Fruit fly (Drosophila melanogaster) whole organism, embryonic: Measurements from ENCODE around the gene CG14667.

Experiments
- Abd-B ChIP-seq: fragments of 200-800 bp; sonication (Bioruptor generic); optimal IDR thresholded peaks from 2 replicates; lab custom pipeline; 2018; ENCODE audit warnings: missing biosample characterization, mild to moderate bottlenecking, missing genetic modification characterization, moderate library complexity
- Antp ChIP-seq: fragments of 200-800 bp; sonication (Bioruptor generic); optimal IDR thresholded peaks from 3 replicates; lab custom pipeline; 2016; ENCODE audit warnings: missing biosample characterization, missing genetic modification characterization
- CG10274 ChIP-seq: fragments of 200-800 bp; sonication (Bioruptor generic); optimal IDR thresholded peaks from 3 replicates; lab custom pipeline; 2017; ENCODE audit warnings: missing biosample characterization, mild to moderate bottlenecking, missing genetic modification characterization
- CG10431 ChIP-seq: fragments of 200-800 bp; sonication (Bioruptor generic); optimal IDR thresholded peaks from 3 replicates; lab custom pipeline; 2018; ENCODE audit warnings: missing biosample characterization, mild to moderate bottlenecking, missing genetic modification characterization
- CG10959 ChIP-seq: fragments of 200-800 bp; sonication (Bioruptor generic); IDR thresholded peaks from 2 replicates; pipeline ENCODE4 v1.3.6; 2022; ENCODE audit warnings: missing biosample characterization, missing genetic modification characterization
- CG11093 ChIP-seq: fragments of 200-800 bp; sonication (Bioruptor generic); IDR thresholded peaks from 3 replicates; pipeline ENCODE4 v1.3.6; 2022; ENCODE audit warnings: missing biosample characterization, missing genetic modification characterization
- CG11695 ChIP-seq: fragments of 200-800 bp; sonication (Bioruptor generic); IDR thresholded peaks from 3 replicates; pipeline ENCODE4 v1.3.6; 2022; ENCODE audit warnings: missing biosample characterization, missing genetic modification characterization
- CG17568 ChIP-seq: fragments of 200-800 bp; sonication (Bioruptor generic); optimal IDR thresholded peaks from 2 replicates; lab custom pipeline; 2018; ENCODE audit warnings: missing biosample characterization, mild to moderate bottlenecking, missing genetic modification characterization, moderate library complexity
- CG18619 ChIP-seq: fragments of 200-800 bp; sonication (Bioruptor generic); optimal IDR thresholded peaks from 3 replicates; lab custom pipeline; 2017; ENCODE audit warnings: missing biosample characterization, mild to moderate bottlenecking, missing genetic modification characterization
- CG2712 ChIP-seq: fragments of 200-800 bp; optimal IDR thresholded peaks from 3 replicates; lab custom pipeline; 2019; ENCODE audit warnings: missing biosample characterization, mild to moderate bottlenecking, missing genetic modification characterization, moderate library complexity
- CG31388 ChIP-seq: fragments of 200-800 bp; sonication (Bioruptor generic); optimal IDR thresholded peaks from 2 replicates; lab custom pipeline; 2016; ENCODE audit warnings: missing biosample characterization, missing genetic modification characterization
- CG33557 ChIP-seq: fragments of 200-800 bp; sonication (Bioruptor generic); optimal IDR thresholded peaks from 2 replicates; lab custom pipeline; 2019; ENCODE audit warnings: missing biosample characterization, mild to moderate bottlenecking, missing genetic modification characterization, moderate library complexity
- CG3995 ChIP-seq: fragments of 200-800 bp; sonication (Bioruptor generic); optimal IDR thresholded peaks from 3 replicates; lab custom pipeline; 2016; ENCODE audit warnings: missing biosample characterization, missing genetic modification characterization
- CG4820 ChIP-seq: fragments of 200-800 bp; sonication (Bioruptor generic); optimal IDR thresholded peaks from 3 replicates; lab custom pipeline; 2016; ENCODE audit warnings: missing biosample characterization, missing genetic modification characterization
- CG6654 ChIP-seq: fragments of 200-800 bp; sonication (Bioruptor generic); optimal IDR thresholded peaks from 2 replicates; lab custom pipeline; 2017; ENCODE audit warnings: missing biosample characterization, mild to moderate bottlenecking, missing genetic modification characterization
- CG6683 ChIP-seq: fragments of 200-800 bp; sonication (Bioruptor generic); optimal IDR thresholded peaks from 2 replicates; lab custom pipeline; 2017; ENCODE audit warnings: missing biosample characterization, mild to moderate bottlenecking, missing genetic modification characterization, missing genetic modification reagents
- CG8281 ChIP-seq: fragments of 200-800 bp; sonication (Bioruptor generic); optimal IDR thresholded peaks from 2 replicates; lab custom pipeline; 2018; ENCODE audit warnings: missing biosample characterization, mild to moderate bottlenecking, missing genetic modification characterization, moderate library complexity
- Gsc ChIP-seq: fragments of 200-800 bp; sonication (Bioruptor generic); IDR thresholded peaks from 2 replicates; pipeline ENCODE4 v1.3.6; 2022; ENCODE audit warnings: missing biosample characterization, missing genetic modification characterization
- Hey ChIP-seq: fragments of 200-800 bp; sonication (Bioruptor generic); optimal IDR thresholded peaks from 3 replicates; lab custom pipeline; 2018; ENCODE audit warnings: missing biosample characterization, mild to moderate bottlenecking, missing genetic modification characterization
- Mrtf ChIP-seq: fragments of 200-800 bp; sonication (Bioruptor generic); IDR thresholded peaks from 3 replicates; pipeline ENCODE4 v1.3.6; 2022; ENCODE audit warnings: missing biosample characterization, missing genetic modification characterization
- NC2α ChIP-seq: fragments of 200-800 bp; sonication (Bioruptor generic); optimal IDR thresholded peaks from 2 replicates; lab custom pipeline; 2016; ENCODE audit warnings: missing biosample characterization, missing genetic modification characterization
- Nf-YA ChIP-seq: fragments of 200-800 bp; sonication (Bioruptor generic); IDR thresholded peaks from 2 replicates; pipeline ENCODE4 v1.3.6; 2022; ENCODE audit warnings: missing biosample characterization, missing genetic modification characterization
- Nf-YC ChIP-seq: fragments of 200-800 bp; optimal IDR thresholded peaks from 3 replicates; lab custom pipeline; 2019; ENCODE audit warnings: missing biosample characterization, mild to moderate bottlenecking, missing genetic modification characterization, moderate library complexity
- Ptx1 ChIP-seq: fragments of 200-800 bp; sonication (Bioruptor generic); IDR thresholded peaks from 2 replicates; pipeline ENCODE4 v1.3.6; 2022; ENCODE audit warnings: missing biosample characterization, missing genetic modification characterization
- Sox102F ChIP-seq: fragments of 200-800 bp; sonication (Bioruptor generic); optimal IDR thresholded peaks from 2 replicates; lab custom pipeline; 2018; ENCODE audit warnings: missing biosample characterization, mild to moderate bottlenecking, missing genetic modification characterization, moderate library complexity
- az2 ChIP-seq: fragments of 200-800 bp; sonication (Bioruptor generic); optimal IDR thresholded peaks from 3 replicates; lab custom pipeline; 2016; ENCODE audit warnings: missing biosample characterization, missing genetic modification characterization
- bbx ChIP-seq: fragments of 200-800 bp; sonication (Bioruptor generic); IDR thresholded peaks from 2 replicates; pipeline ENCODE4 v1.3.6; 2022; ENCODE audit warnings: missing biosample characterization, missing genetic modification characterization; ENCODE audit not compliant: partially characterized antibody
- bigmax ChIP-seq: fragments of 200-800 bp; sonication (Bioruptor generic); optimal IDR thresholded peaks from 2 replicates; lab custom pipeline; 2018; ENCODE audit warnings: missing biosample characterization, mild to moderate bottlenecking, missing genetic modification characterization
- bowl ChIP-seq: fragments of 200-800 bp; sonication (Bioruptor generic); IDR thresholded peaks from 2 replicates; pipeline ENCODE4 v1.3.6; 2022; ENCODE audit warnings: missing biosample characterization, missing genetic modification characterization
- bsh ChIP-seq, 2 experiments: fragments of 200-800 bp; sonication (Bioruptor generic); optimal IDR thresholded peaks; 2 replicates each; lab custom pipeline; 2017 to 2018; ENCODE audit warnings: mild to moderate bottlenecking in 2 of 2, missing biosample characterization in 2 of 2, missing genetic modification characterization in 2 of 2, moderate library complexity in 1 of 2
- btn ChIP-seq: fragments of 200-800 bp; sonication (Bioruptor generic); optimal IDR thresholded peaks from 2 replicates; lab custom pipeline; 2016; ENCODE audit warnings: missing biosample characterization, missing genetic modification characterization
- chif ChIP-seq, 2 experiments: fragments of 200-800 bp; sonication (Bioruptor generic); optimal IDR thresholded peaks; 3 replicates each; lab custom pipeline; 2016; ENCODE audit warnings: missing biosample characterization in 2 of 2, missing genetic modification characterization in 2 of 2
- croc ChIP-seq: fragments of 200-800 bp; sonication (Bioruptor generic); conservative IDR thresholded peaks from 3 replicates; pipeline ENCODE4 v1.3.6; 2022; ENCODE audit warnings: missing biosample characterization, missing genetic modification characterization
- danr ChIP-seq: fragments of 200-800 bp; sonication (Bioruptor generic); IDR thresholded peaks from 2 replicates; pipeline ENCODE4 v1.3.6; 2022; ENCODE audit warnings: missing biosample characterization, missing genetic modification characterization
- exex ChIP-seq: fragments of 200-800 bp; sonication (Bioruptor generic); optimal IDR thresholded peaks from 4 replicates; lab custom pipeline; 2018; ENCODE audit warnings: missing biosample characterization, mild to moderate bottlenecking, missing genetic modification characterization, moderate library complexity
- her ChIP-seq: fragments of 200-800 bp; sonication (Bioruptor generic); optimal IDR thresholded peaks from 2 replicates; lab custom pipeline; 2016; ENCODE audit warnings: missing biosample characterization, missing genetic modification characterization
- hkb ChIP-seq, 2 experiments: fragments of 200-800 bp in 1 of 2; fragments of >200 bp in 1 of 2; sonication (Bioruptor generic) in 1 of 2; IDR thresholded peaks in 1 of 2; optimal IDR thresholded peaks in 1 of 2; 2 replicates each; pipeline versions ENCODE4 v1.3.6 to Lab custom; 2017 to 2022; ENCODE audit warnings: missing biosample characterization in 1 of 2, missing genetic modification characterization in 1 of 2
- kah ChIP-seq: fragments of 200-800 bp; sonication (Bioruptor generic); optimal IDR thresholded peaks from 2 replicates; lab custom pipeline; 2018; ENCODE audit warnings: missing biosample characterization, mild to moderate bottlenecking, missing genetic modification characterization
- ken ChIP-seq: fragments of 200-800 bp; sonication (Bioruptor generic); IDR thresholded peaks from 3 replicates; pipeline ENCODE4 v1.3.6; 2022; ENCODE audit warnings: missing biosample characterization, missing genetic modification characterization
- luna ChIP-seq: fragments of 200-800 bp; sonication (Bioruptor generic); optimal IDR thresholded peaks from 2 replicates; lab custom pipeline; 2016; ENCODE audit warnings: missing biosample characterization, missing genetic modification characterization
- maf-S ChIP-seq: fragments of 200-800 bp; sonication (Bioruptor generic); optimal IDR thresholded peaks from 2 replicates; lab custom pipeline; 2016; ENCODE audit warnings: missing biosample characterization, missing genetic modification characterization
- nerfin-1 ChIP-seq: fragments of 200-800 bp; sonication (Bioruptor generic); optimal IDR thresholded peaks from 3 replicates; lab custom pipeline; 2019; ENCODE audit warnings: missing biosample characterization, mild to moderate bottlenecking, missing genetic modification characterization, moderate library complexity
- pb ChIP-seq: fragments of 200-800 bp; sonication (Bioruptor generic); optimal IDR thresholded peaks from 3 replicates; lab custom pipeline; 2016; ENCODE audit warnings: missing biosample characterization, missing genetic modification characterization
- peb ChIP-seq: fragments of 200-800 bp; sonication (Bioruptor generic); IDR thresholded peaks from 2 replicates; pipeline ENCODE4 v1.3.6; 2022; ENCODE audit warnings: missing biosample characterization, missing genetic modification characterization
- pzg ChIP-seq: fragments of 200-800 bp; sonication (Bioruptor generic); optimal IDR thresholded peaks from 3 replicates; lab custom pipeline; 2018; ENCODE audit warnings: missing biosample characterization, mild to moderate bottlenecking, missing genetic modification characterization, moderate library complexity
- sd ChIP-seq: fragments of 200-800 bp; sonication (Bioruptor generic); optimal IDR thresholded peaks from 3 replicates; lab custom pipeline; 2018; ENCODE audit warnings: missing biosample characterization, mild to moderate bottlenecking, missing genetic modification characterization, moderate library complexity
- sens ChIP-seq: fragments of 200-800 bp; sonication (Bioruptor generic); peaks from one replicate; lab custom pipeline; 2016; ENCODE audit warnings: missing biosample characterization, missing genetic modification characterization
- shn ChIP-seq: fragments of 200-800 bp; sonication (Bioruptor generic); optimal IDR thresholded peaks from 3 replicates; lab custom pipeline; 2016; ENCODE audit warnings: missing biosample characterization, missing genetic modification characterization
- slou ChIP-seq: fragments of 200-800 bp; sonication (Bioruptor generic); optimal IDR thresholded peaks from 3 replicates; lab custom pipeline; 2016; ENCODE audit warnings: missing biosample characterization, missing genetic modification characterization
- tup ChIP-seq: fragments of 200-800 bp; sonication (Bioruptor generic); optimal IDR thresholded peaks from 2 replicates; lab custom pipeline; 2016; ENCODE audit warnings: missing biosample characterization, mild to moderate bottlenecking, missing genetic modification characterization, moderate library complexity

Gene CG14667

DNA sequence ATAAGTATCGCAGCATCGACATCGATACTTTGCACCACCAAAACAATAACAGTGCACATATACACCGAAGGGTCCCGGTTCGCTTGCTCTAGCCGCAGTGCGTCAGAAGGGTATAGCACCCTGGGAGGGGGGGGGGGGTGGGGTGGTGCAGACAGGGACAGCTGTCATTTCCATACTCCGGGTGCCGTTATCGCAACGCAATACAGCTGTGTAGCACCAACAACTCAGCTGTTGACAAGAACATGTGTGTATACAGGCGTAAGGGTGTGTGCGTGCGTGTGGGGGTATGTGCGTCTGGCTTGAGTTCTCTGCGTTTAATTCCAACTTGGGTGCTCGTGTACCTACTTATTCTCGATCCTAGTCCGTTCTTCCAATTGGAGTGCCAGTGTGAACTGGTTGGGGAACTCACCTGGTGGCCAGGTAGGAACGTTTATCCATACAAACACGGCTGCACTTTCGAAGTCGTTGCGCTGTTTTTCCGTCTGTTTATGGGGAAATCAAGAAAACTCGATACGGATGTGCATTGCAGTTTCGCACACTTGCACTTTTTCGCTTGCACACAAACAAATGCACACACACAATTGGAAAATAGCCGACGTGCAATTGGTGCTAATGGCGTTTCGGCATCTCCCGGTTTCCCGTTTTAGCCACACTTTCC is 7.2 kb upstream of the CG14667 start:
- TF ChIP-seq maf-S (GFP tag; lab: Kevin White, UChicago) = no peak
- TF ChIP-seq pzg = peak; percentile 3
- no peak for TF ChIP-seq CG8281 (tag; lab: Kevin White, UChicago)
- TF ChIP-seq kah (GFP tag; lab: Kevin White, UChicago) = no peak
- TF ChIP-seq nerfin-1 (tag; lab: Kevin White, UChicago) = peak; percentile 98
- no peak for TF ChIP-seq CG4820 (GFP tag; lab: Kevin White, UChicago)
- no peak for TF ChIP-seq bigmax (GFP tag; lab: Kevin White, UChicago)
- no peak for TF ChIP-seq her (GFP tag; lab: Kevin White, UChicago)
- no peak for TF ChIP-seq CG31388 (GFP tag; lab: Kevin White, UChicago)
- no peak for TF ChIP-seq danr (GFP tag; lab: Robert Waterston, UW)
- no peak for TF ChIP-seq NC2α
- TF ChIP-seq Nf-YC (tag; lab: Kevin White, UChicago) = no peak
- no peak for TF ChIP-seq hkb (optimal IDR thresholded peaks at IDR 0.05; lab: Kevin White, UChicago)
- no peak for TF ChIP-seq hkb (GFP tag; IDR thresholded peaks at IDR 0.05; lab: Robert Waterston, UW)
- TF ChIP-seq ken (GFP tag; lab: Robert Waterston, UW) = 0 out of 3 replicates have a peak, but pooled peaks have one; percentile 35
- no peak for TF ChIP-seq CG18619 (GFP tag; lab: Kevin White, UChicago)
- no peak for TF ChIP-seq CG17568
- TF ChIP-seq Hey (tag; lab: Kevin White, UChicago) = peak; percentile 55
- TF ChIP-seq sens (GFP tag; lab: Kevin White, UChicago) = no peak
- TF ChIP-seq Ptx1 = no peak
- no peak for TF ChIP-seq slou (GFP tag; lab: Kevin White, UChicago)
- TF ChIP-seq luna = no peak
- peak; percentile 21 for TF ChIP-seq exex (tag; lab: Kevin White, UChicago)
- TF ChIP-seq CG11093 (GFP tag; lab: Robert Waterston, UW) = no peak
- TF ChIP-seq Antp (GFP tag; lab: Kevin White, UChicago) = no peak
- no peak for TF ChIP-seq croc
- no peak; the same call in 1 of the 2 replicates for TF ChIP-seq Nf-YA (GFP tag; lab: Robert Waterston, UW)
- TF ChIP-seq CG10431 = peak; percentile 8
- TF ChIP-seq CG10959 (GFP tag; lab: Robert Waterston, UW) = no peak
- no peak for TF ChIP-seq Abd-B
- TF ChIP-seq btn (GFP tag; lab: Kevin White, UChicago) = no peak
- TF ChIP-seq sd (tag; lab: Kevin White, UChicago) = peak; percentile 53
- TF ChIP-seq az2 = no peak
- peak; percentile 44; the same call in 1 of the 2 replicates for TF ChIP-seq bbx (GFP tag; lab: Robert Waterston, UW)
- no peak for TF ChIP-seq CG2712 (tag; lab: Kevin White, UChicago)
- no peak for TF ChIP-seq bowl (GFP tag; lab: Robert Waterston, UW)
- TF ChIP-seq CG10274 (GFP tag; lab: Kevin White, UChicago) = no peak
- no peak for TF ChIP-seq Mrtf
- no peak for TF ChIP-seq Sox102F (GFP tag; lab: Kevin White, UChicago)
- no peak for TF ChIP-seq CG6683 (GFP tag; lab: Kevin White, UChicago)
- TF ChIP-seq CG33557 (GFP tag; lab: Kevin White, UChicago) = no peak
- no peak for TF ChIP-seq shn (GFP tag; lab: Kevin White, UChicago)
- TF ChIP-seq chif (GFP tag; optimal IDR thresholded peaks at IDR 0.05; lab: Kevin White, UChicago) = no peak
- no peak for TF ChIP-seq CG11695 (GFP tag; lab: Robert Waterston, UW)
- TF ChIP-seq tup (GFP tag; lab: Kevin White, UChicago) = no peak
- no peak for TF ChIP-seq CG6654 (GFP tag; lab: Kevin White, UChicago)
- TF ChIP-seq bsh (GFP tag; optimal IDR thresholded peaks at IDR 0.05; lab: Kevin White, UChicago) = no peak
- no peak for TF ChIP-seq peb (GFP tag; lab: Robert Waterston, UW)
- no peak for TF ChIP-seq CG3995 (GFP tag; lab: Kevin White, UChicago)
- no peak for TF ChIP-seq Gsc (GFP tag; lab: Robert Waterston, UW)
- TF ChIP-seq pb (GFP tag; lab: Kevin White, UChicago) = no peak
